Fruit fly (Drosophila melanogaster) whole organism: ENCODE measurements around the gene CG8668.

Experiments used
- CG8478 ChIP-seq: fragments of >200 bp; optimal IDR thresholded peaks from 2 replicates; lab custom pipeline; 2018; ENCODE audit warnings: inconsistent platforms
- Dll ChIP-seq: fragments of >200 bp; optimal IDR thresholded peaks from 2 replicates; lab custom pipeline; 2017
- EcR ChIP-seq, 2 experiments: fragments of >200 bp; optimal IDR thresholded peaks; 2 replicates each; lab custom pipeline; 2017; ENCODE audit warnings: missing biosample characterization in 2 of 2, missing genetic modification characterization in 2 of 2, missing genetic modification reagents in 2 of 2
- pan ChIP-seq: fragments of >200 bp; optimal IDR thresholded peaks from 2 replicates; lab custom pipeline; 2017
- psq ChIP-seq: fragments of >200 bp; optimal IDR thresholded peaks from 2 replicates; lab custom pipeline; 2017
- usp ChIP-seq: fragments of >200 bp; optimal IDR thresholded peaks from 2 replicates; lab custom pipeline; 2017; ENCODE audit warnings: missing biosample characterization, missing genetic modification characterization, mixed read lengths

CG8668 gene

dm6 chr2L:8087468-8087789 is 39.4 kb upstream of the CG8668 start:
- TF ChIP-seq psq (lab: Kevin White, UChicago) (no peak), EcR (GFP tag; optimal IDR thresholded peaks at IDR 0.05; lab: Kevin White, UChicago) (no peak), CG8478 (lab: Kevin White, UChicago) (no peak), pan (lab: Kevin White, UChicago) (no peak), Dll (no peak), usp (no peak)

- no peak for TF ChIP-seq CG8478 (lab: Kevin White, UChicago)
- no peak for TF ChIP-seq pan (lab: Kevin White, UChicago)
- TF ChIP-seq psq (lab: Kevin White, UChicago): no peak
- TF ChIP-seq usp: no peak
- no peak for TF ChIP-seq Dll
- no peak for TF ChIP-seq EcR (GFP tag; optimal IDR thresholded peaks at IDR 0.05; lab: Kevin White, UChicago)
Observed at dm6 chr2L:8088025-8088789, 38.6 kb upstream of the CG8668 start.

- TF ChIP-seq psq (lab: Kevin White, UChicago) (no peak), usp (no peak), CG8478 (lab: Kevin White, UChicago) (no peak), pan (lab: Kevin White, UChicago) (no peak), Dll (no peak)
Observed at dm6 chr2L:8091429-8091828, 35.4 kb upstream of the CG8668 start.

- TF ChIP-seq psq (lab: Kevin White, UChicago) (no peak), CG8478 (lab: Kevin White, UChicago) (no peak), Dll (no peak), pan (lab: Kevin White, UChicago) (no peak), usp (no peak)
Observed at dm6 chr2L:8091908-8092307, 34.9 kb upstream of the CG8668 start.

- TF ChIP-seq psq (lab: Kevin White, UChicago) (no peak), pan (lab: Kevin White, UChicago) (no peak), EcR (GFP tag; optimal IDR thresholded peaks at IDR 0.05; lab: Kevin White, UChicago) (no peak), CG8478 (lab: Kevin White, UChicago) (no peak), Dll (no peak), usp (no peak)
Observed at dm6 chr2L:8093182-8093941, 33.4 kb upstream of the CG8668 start.

dm6 chr2L:8094058-8094825 is 32.6 kb upstream of the CG8668 start:
- TF ChIP-seq psq (lab: Kevin White, UChicago) (no peak), CG8478 (lab: Kevin White, UChicago) (no peak), Dll (no peak), usp (no peak), EcR (GFP tag; optimal IDR thresholded peaks at IDR 0.05; lab: Kevin White, UChicago) (no peak), pan (lab: Kevin White, UChicago) (no peak)

dm6 chr2L:8095176-8095575 is 31.6 kb upstream of the CG8668 start:
- TF ChIP-seq EcR (GFP tag; optimal IDR thresholded peaks at IDR 0.05; lab: Kevin White, UChicago) (no peak), CG8478 (lab: Kevin White, UChicago) (no peak), psq (lab: Kevin White, UChicago) (no peak), usp (no peak), pan (lab: Kevin White, UChicago) (no peak), Dll (no peak)

dm6 chr2L:8097461-8097860 is 29.3 kb upstream of the CG8668 start:
- TF ChIP-seq usp: no peak

- TF ChIP-seq usp: no peak
- TF ChIP-seq EcR (GFP tag; optimal IDR thresholded peaks at IDR 0.05; lab: Kevin White, UChicago): no peak
- no peak for TF ChIP-seq psq (lab: Kevin White, UChicago)
Observed at dm6 chr2L:8097964-8098945, 28.5 kb upstream of the CG8668 start.

dm6 chr2L:8099050-8099449 is 27.8 kb upstream of the CG8668 start:
- TF ChIP-seq psq (lab: Kevin White, UChicago) (no peak), CG8478 (lab: Kevin White, UChicago) (no peak), usp (no peak), EcR (GFP tag; optimal IDR thresholded peaks at IDR 0.05; lab: Kevin White, UChicago) (no peak), pan (lab: Kevin White, UChicago) (no peak), Dll (no peak)

- TF ChIP-seq CG8478 (lab: Kevin White, UChicago): peak; percentile 23
- no peak for TF ChIP-seq usp
Observed at dm6 chr2L:8099615-8100375, 27.0 kb upstream of the CG8668 start.
